Fruit fly (Drosophila melanogaster) S2 (cell line): Measurements from ENCODE around the gene amrt.

Source experiments
- CG8478 ChIP-seq: fragments of >200 bp; optimal IDR thresholded peaks from 2 replicates; lab custom pipeline; 2018
- CTCF ChIP-seq, 2 experiments: fragments of >200 bp; optimal IDR thresholded peaks; 2 replicates each; lab custom pipeline; 2018

- TF ChIP-seq CG8478 (lab: Kevin White, UChicago) (no peak), CTCF (optimal IDR thresholded peaks at IDR 0.05; lab: Kevin White, UChicago) (no peak)
These were observed 46.6 kb downstream of the amrt start for dm6 chrX:13828870-13829269.
